Worm (Caenorhabditis elegans) whole organism, L4 larva: ENCODE results near the gene W02A2.12.

ENCODE experiments used
- T20F7.1 ChIP-seq: fragments of 200-800 bp; sonication (Bioruptor generic); optimal IDR thresholded peaks from 2 replicates; lab custom pipeline; 2018; ENCODE audit warnings: mild to moderate bottlenecking, missing genetic modification characterization, missing compliant biosample characterization
- T26A8.4 ChIP-seq: fragments of 200-800 bp; sonication (Bioruptor generic); IDR thresholded peaks from 2 replicates; pipeline ENCODE4 v1.3.6; 2022; ENCODE audit warnings: missing genetic modification characterization, missing compliant biosample characterization
- Y75B8A.6 ChIP-seq: fragments of 200-800 bp; sonication (Bioruptor generic); IDR thresholded peaks from 2 replicates; pipeline ENCODE4 v1.3.6; 2022; ENCODE audit warnings: missing genetic modification reagents, missing genetic modification characterization, missing compliant biosample characterization
- ceh-20 ChIP-seq: fragments of 200-800 bp; sonication (Bioruptor generic); IDR thresholded peaks from 2 replicates; pipeline ENCODE4 v1.3.6; 2022; ENCODE audit warnings: missing genetic modification reagents, missing genetic modification characterization, missing compliant biosample characterization
- ceh-32 ChIP-seq: sonication (generic microtip); optimal IDR thresholded peaks from 2 replicates; lab custom pipeline; 2016; ENCODE audit warnings: mild to moderate bottlenecking, missing genetic modification characterization, missing compliant biosample characterization; ENCODE audit not compliant: poor library complexity
- ceh-82 ChIP-seq: sonication (generic microtip); optimal IDR thresholded peaks from 2 replicates; lab custom pipeline; 2017; ENCODE audit warnings: missing biosample characterization, missing genetic modification characterization
- ces-1 ChIP-seq: fragments of 150-350 bp; sonication (generic microtip); optimal IDR thresholded peaks from 4 replicates; lab custom pipeline; 2014; ENCODE audit warnings: missing biosample characterization, missing genetic modification reagents, missing genetic modification characterization
- ctbp-1 ChIP-seq: fragments of 200-800 bp; sonication (Bioruptor generic); IDR thresholded peaks from 2 replicates; pipeline ENCODE4 v1.3.6; 2022; ENCODE audit warnings: missing genetic modification reagents, missing genetic modification characterization, missing compliant biosample characterization
- daf-16 ChIP-seq, 3 experiments: sonication (generic microtip); optimal IDR thresholded peaks; 2 replicates each; lab custom pipeline; 2016 to 2017; ENCODE audit warnings: missing genetic modification characterization in 3 of 3, missing genetic modification reagents in 3 of 3, mild to moderate bottlenecking in 2 of 3, missing compliant biosample characterization in 2 of 3, missing biosample characterization in 1 of 3, moderate library complexity in 1 of 3
- daf-8 ChIP-seq: fragments of 200-800 bp; sonication (Bioruptor generic); IDR thresholded peaks from 2 replicates; pipeline ENCODE4 v1.3.6; 2022; ENCODE audit warnings: missing genetic modification characterization, missing compliant biosample characterization
- dmd-8 ChIP-seq: fragments of 200-800 bp; sonication (Bioruptor generic); IDR thresholded peaks from 2 replicates; pipeline ENCODE4 v1.3.6; 2022; ENCODE audit warnings: missing genetic modification characterization, missing compliant biosample characterization
- dmd-9 ChIP-seq: fragments of 200-800 bp; sonication (Bioruptor generic); IDR thresholded peaks from 2 replicates; pipeline ENCODE4 v1.3.6; 2022; ENCODE audit warnings: missing genetic modification reagents, missing genetic modification characterization, missing compliant biosample characterization
- egl-27 ChIP-seq: sonication (generic microtip); optimal IDR thresholded peaks from 3 replicates; lab custom pipeline; 2017; ENCODE audit warnings: missing biosample characterization, missing genetic modification reagents, missing genetic modification characterization
- egl-43 ChIP-seq: fragments of 200-800 bp; sonication (Bioruptor generic); IDR thresholded peaks from 2 replicates; pipeline ENCODE4 v1.3.6; 2022; ENCODE audit warnings: missing genetic modification reagents, missing genetic modification characterization, missing compliant biosample characterization
- hif-1 ChIP-seq, 2 experiments: sonication (generic microtip); optimal IDR thresholded peaks; 2 replicates each; lab custom pipeline; 2016 to 2017; ENCODE audit warnings: missing compliant biosample characterization in 2 of 2, missing genetic modification characterization in 2 of 2, missing genetic modification reagents in 2 of 2, missing genotype in 2 of 2, mild to moderate bottlenecking in 1 of 2
- hmg-1.1 ChIP-seq: fragments of 200-800 bp; sonication (Bioruptor generic); IDR thresholded peaks from 2 replicates; pipeline ENCODE4 v1.3.6; 2022; ENCODE audit warnings: missing genetic modification reagents, missing genetic modification characterization, missing compliant biosample characterization
- jun-1 ChIP-seq: fragments of 150-350 bp; optimal IDR thresholded peaks from 2 replicates; lab custom pipeline; 2014; ENCODE audit warnings: missing biosample characterization, missing genetic modification reagents, missing genetic modification characterization
- lim-7 ChIP-seq: fragments of 200-800 bp; sonication (Bioruptor generic); IDR thresholded peaks from 2 replicates; pipeline ENCODE4 v1.3.6; 2022; ENCODE audit warnings: missing genetic modification characterization, missing compliant biosample characterization
- lin-1 ChIP-seq: fragments of 200-800 bp; sonication (Bioruptor generic); IDR thresholded peaks from 2 replicates; pipeline ENCODE4 v1.3.6; 2022; ENCODE audit warnings: missing genetic modification reagents, missing genetic modification characterization, missing compliant biosample characterization
- lin-38 ChIP-seq: fragments of 200-800 bp; sonication (Bioruptor generic); IDR thresholded peaks from 2 replicates; pipeline ENCODE4 v1.3.6; 2022; ENCODE audit warnings: missing genetic modification reagents, missing genetic modification characterization, missing compliant biosample characterization
- lin-39 ChIP-seq: fragments of 150-350 bp; optimal IDR thresholded peaks from 2 replicates; lab custom pipeline; 2014; ENCODE audit warnings: missing biosample characterization, missing genetic modification reagents, missing genetic modification characterization
- mdt-29 ChIP-seq: fragments of 200-800 bp; sonication (Bioruptor generic); IDR thresholded peaks from 2 replicates; pipeline ENCODE4 v1.3.6; 2022; ENCODE audit warnings: missing genetic modification reagents, missing genetic modification characterization, missing compliant biosample characterization
- mxl-2 ChIP-seq: fragments of 200-800 bp; sonication (Bioruptor generic); conservative IDR thresholded peaks from 2 replicates; pipeline ENCODE4 v1.3.6; 2022; ENCODE audit warnings: missing genetic modification reagents, missing genetic modification characterization, missing compliant biosample characterization
- mxl-3 ChIP-seq: fragments of 200-800 bp; sonication (Bioruptor generic); optimal IDR thresholded peaks from 2 replicates; lab custom pipeline; 2018; ENCODE audit warnings: mild to moderate bottlenecking, missing genetic modification characterization, missing compliant biosample characterization
- nhr-10 ChIP-seq: fragments of 150-350 bp; optimal IDR thresholded peaks from 2 replicates; lab custom pipeline; 2014; ENCODE audit warnings: missing biosample characterization, missing genetic modification characterization
- nhr-11 ChIP-seq: fragments of 150-350 bp; optimal IDR thresholded peaks from 2 replicates; lab custom pipeline; 2014; ENCODE audit warnings: missing biosample characterization, missing genetic modification characterization
- nhr-111 ChIP-seq: fragments of 200-800 bp; sonication (Bioruptor generic); optimal IDR thresholded peaks from 2 replicates; lab custom pipeline; 2018; ENCODE audit warnings: mild to moderate bottlenecking, missing genetic modification characterization, missing compliant biosample characterization
- nhr-237 ChIP-seq: sonication (generic microtip); optimal IDR thresholded peaks from 2 replicates; lab custom pipeline; 2017; ENCODE audit warnings: missing biosample characterization, missing genetic modification characterization
- nhr-28 ChIP-seq: fragments of 150-350 bp; optimal IDR thresholded peaks from 2 replicates; lab custom pipeline; 2014; ENCODE audit warnings: missing biosample characterization, missing genetic modification characterization
- nhr-41 ChIP-seq: fragments of 200-800 bp; sonication (Bioruptor generic); IDR thresholded peaks from 2 replicates; pipeline ENCODE4 v1.3.6; 2022; ENCODE audit warnings: missing genetic modification reagents, missing genetic modification characterization, missing compliant biosample characterization
- nhr-42 ChIP-seq: fragments of 200-800 bp; sonication (Bioruptor generic); IDR thresholded peaks from 2 replicates; pipeline ENCODE4 v1.3.6; 2022; ENCODE audit warnings: missing genetic modification characterization, missing compliant biosample characterization
- nhr-48 ChIP-seq: sonication (generic microtip); optimal IDR thresholded peaks from 2 replicates; lab custom pipeline; 2016; ENCODE audit warnings: mild to moderate bottlenecking, missing genetic modification characterization, missing compliant biosample characterization
- nhr-76 ChIP-seq: fragments of 150-350 bp; optimal IDR thresholded peaks from 2 replicates; lab custom pipeline; 2014; ENCODE audit warnings: missing biosample characterization, missing genetic modification characterization
- pha-4 ChIP-seq, 2 experiments: fragments of 150-350 bp in 1 of 2; fragments of 200-800 bp in 1 of 2; sonication (Bioruptor generic) in 1 of 2; IDR thresholded peaks in 1 of 2; optimal IDR thresholded peaks in 1 of 2; 2 replicates each; pipeline versions ENCODE4 v1.3.6 to Lab custom; 2014 to 2022; ENCODE audit warnings: missing genetic modification characterization in 2 of 2, missing genetic modification reagents in 2 of 2, missing biosample characterization in 1 of 2, missing compliant biosample characterization in 1 of 2
- php-3 ChIP-seq: fragments of 200-800 bp; sonication (Bioruptor generic); IDR thresholded peaks from 2 replicates; pipeline ENCODE4 v1.3.6; 2022; ENCODE audit warnings: missing genetic modification reagents, missing genetic modification characterization, missing compliant biosample characterization
- saeg-2 ChIP-seq: fragments of 200-800 bp; sonication (Bioruptor generic); IDR thresholded peaks from 2 replicates; pipeline ENCODE4 v1.3.6; 2022; ENCODE audit warnings: missing genetic modification reagents, missing genetic modification characterization, missing compliant biosample characterization
- set-16 ChIP-seq: fragments of 200-800 bp; sonication (Bioruptor generic); IDR thresholded peaks from 2 replicates; pipeline ENCODE4 v1.3.6; 2022; ENCODE audit warnings: missing genetic modification reagents, missing genetic modification characterization, missing compliant biosample characterization
- snpc-1.2 ChIP-seq: fragments of 200-800 bp; sonication (Bioruptor generic); IDR thresholded peaks from 2 replicates; pipeline ENCODE4 v1.3.6; 2022; ENCODE audit warnings: missing genetic modification reagents, missing genetic modification characterization, missing compliant biosample characterization
- snpc-4 ChIP-seq: fragments of 150-350 bp; optimal IDR thresholded peaks from 2 replicates; lab custom pipeline; 2014; ENCODE audit warnings: missing biosample characterization, missing genetic modification characterization
- spr-1 ChIP-seq: sonication (generic microtip); optimal IDR thresholded peaks from 2 replicates; lab custom pipeline; 2016; ENCODE audit warnings: mild to moderate bottlenecking, missing genetic modification characterization, missing compliant biosample characterization
- spr-3 ChIP-seq: fragments of 200-800 bp; sonication (Bioruptor generic); optimal IDR thresholded peaks from 2 replicates; lab custom pipeline; 2018; ENCODE audit warnings: mild to moderate bottlenecking, missing genetic modification characterization, missing compliant biosample characterization
- unc-130 ChIP-seq: sonication (generic microtip); optimal IDR thresholded peaks from 2 replicates; lab custom pipeline; 2016; ENCODE audit warnings: missing genetic modification reagents, missing genetic modification characterization, missing compliant biosample characterization
- unc-39 ChIP-seq: sonication (generic microtip); optimal IDR thresholded peaks from 2 replicates; lab custom pipeline; 2017; ENCODE audit warnings: missing biosample characterization, missing genetic modification characterization
- zag-1 ChIP-seq: fragments of 150-350 bp; optimal IDR thresholded peaks from 2 replicates; lab custom pipeline; 2014; ENCODE audit warnings: missing biosample characterization, missing genetic modification characterization
- zfp-3 ChIP-seq: fragments of 200-800 bp; sonication (Bioruptor generic); conservative IDR thresholded peaks from 2 replicates; pipeline ENCODE4 v1.3.6; 2022; ENCODE audit warnings: missing genetic modification reagents, missing genetic modification characterization, missing compliant biosample characterization
- zip-2 ChIP-seq: fragments of 150-350 bp; optimal IDR thresholded peaks from 2 replicates; lab custom pipeline; 2014; ENCODE audit warnings: missing biosample characterization, missing genetic modification characterization

The W02A2.12 gene

DNA sequence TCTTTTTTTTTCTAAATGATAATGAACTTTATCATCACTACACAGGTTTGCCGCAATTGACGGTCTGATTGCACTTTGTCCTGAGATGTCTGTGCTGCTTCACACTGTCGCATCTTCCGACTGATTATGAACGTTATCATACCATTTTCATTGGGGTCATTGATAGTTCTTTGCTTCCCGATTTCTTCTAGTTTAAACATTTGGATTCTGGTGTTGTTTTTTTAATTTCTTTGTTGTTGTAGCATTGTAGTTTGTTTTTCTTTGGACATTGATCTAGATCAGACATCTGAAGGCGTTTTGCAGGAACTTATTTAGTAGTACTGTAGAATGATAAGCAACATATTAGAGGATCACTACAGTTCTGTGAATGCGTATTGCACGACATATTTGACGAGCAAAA is 29.9 kb downstream of the W02A2.12 start (continued):
- TF ChIP-seq Y75B8A.6: 0 out of 2 replicates have a peak, but pooled peaks have one; percentile 12
- peak; percentile 1 for TF ChIP-seq spr-1
- TF ChIP-seq ceh-20 (GFP tag; lab: Robert Waterston, UW): peak; percentile 43; the same call in 1 of the 2 replicates
- peak; percentile 99 for TF ChIP-seq nhr-28
- no peak for TF ChIP-seq set-16 (GFP tag; lab: Robert Waterston, UW)
- TF ChIP-seq zfp-3 (GFP tag; lab: Robert Waterston, UW): peak; percentile 91; the same call in 1 of the 2 replicates
- no peak for TF ChIP-seq ceh-32 (tag; lab: Kevin White, UChicago)
- TF ChIP-seq lin-1: peak; percentile 43; the same call in 1 of the 2 replicates
- TF ChIP-seq, all 104 proteins: peak for 44

DNA sequence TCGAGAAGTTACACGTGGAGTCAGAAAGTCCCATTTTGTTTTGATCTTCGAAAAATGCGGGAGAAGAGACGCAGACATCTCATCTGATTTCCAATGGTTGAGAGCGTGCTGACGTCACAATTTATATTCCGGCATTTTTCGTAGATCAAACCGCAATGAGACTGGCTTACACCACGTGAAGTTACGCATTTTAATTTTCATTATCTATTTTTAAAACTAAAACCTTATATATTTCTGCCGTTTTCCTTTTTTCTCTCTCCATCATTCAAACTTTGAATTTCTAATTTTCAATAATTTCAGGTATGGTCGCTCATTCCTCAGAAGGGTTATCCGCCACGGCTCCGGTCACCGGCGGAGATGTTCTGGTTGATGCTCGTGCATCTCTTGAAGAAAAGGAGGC is 33.3 kb downstream of the W02A2.12 start, which contains the start of gene fat-1:
fat-1 (plus strand) TSS at position 301 of the 400 bp plus-strand sequence.
- TF ChIP-seq spr-3 (no peak), lin-38 (0 out of 2 replicates have a peak, but pooled peaks have one; percentile 6), nhr-48 (no peak)
- TF ChIP-seq, all 104 proteins: peak for 1

DNA sequence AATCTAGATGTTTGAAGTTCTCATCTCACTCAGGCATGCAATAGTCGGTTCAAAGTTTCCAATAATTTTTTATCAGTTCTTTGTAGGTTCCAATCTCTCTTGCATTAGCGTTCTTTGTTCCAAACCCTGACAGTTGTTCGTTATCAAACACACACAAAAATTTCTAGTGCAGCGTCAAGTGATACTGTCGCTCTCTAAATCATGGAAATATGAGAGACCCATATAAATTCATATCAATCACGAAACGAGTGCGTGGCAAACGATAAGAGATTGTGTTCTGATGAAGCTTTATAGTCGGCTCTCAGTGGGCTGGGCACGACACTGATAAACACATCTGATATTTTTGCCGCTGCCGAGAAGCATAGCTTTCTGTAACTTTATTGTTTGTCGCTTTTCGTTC is 34.5 kb downstream of the W02A2.12 start:
- TF ChIP-seq unc-130: no peak
- no peak for TF ChIP-seq dmd-8
- peak in 1 of 2 experiments; percentile 24 for TF ChIP-seq daf-16 (GFP tag; optimal IDR thresholded peaks at IDR 0.05; lab: Kevin White, UChicago)
- peak; percentile 81 for TF ChIP-seq daf-16 (tag; optimal IDR thresholded peaks at IDR 0.05; lab: Kevin White, UChicago)
- TF ChIP-seq T20F7.1 (GFP tag; lab: Kevin White, UChicago): peak; percentile 10
- no peak for TF ChIP-seq daf-8 (GFP tag; lab: Robert Waterston, UW)
- TF ChIP-seq lin-38: no peak
- TF ChIP-seq unc-39 (tag; lab: Kevin White, UChicago): no peak
- TF ChIP-seq lin-39 (tag; lab: Kevin White, UChicago): no peak
- no peak for TF ChIP-seq nhr-42 (GFP tag; lab: Robert Waterston, UW)
- TF ChIP-seq hmg-1.1 (GFP tag; lab: Robert Waterston, UW): no peak
- TF ChIP-seq jun-1 (tag; lab: Kevin White, UChicago): no peak
- TF ChIP-seq zag-1 (tag; lab: Kevin White, UChicago): no peak
- no peak for TF ChIP-seq egl-27 (tag; lab: Kevin White, UChicago)
- TF ChIP-seq lim-7: no peak
- TF ChIP-seq php-3 (GFP tag; lab: Robert Waterston, UW): peak; percentile 97
- TF ChIP-seq ceh-82 (tag; lab: Kevin White, UChicago): no peak
- peak; percentile 45; the same call in 1 of the 2 replicates for TF ChIP-seq mdt-29
- no peak for TF ChIP-seq nhr-11 (tag; lab: Kevin White, UChicago)
- no peak for TF ChIP-seq T26A8.4 (GFP tag; lab: Robert Waterston, UW)
- TF ChIP-seq spr-1: no peak
- no peak for TF ChIP-seq zfp-3 (GFP tag; lab: Robert Waterston, UW)
- peak; percentile 85 for TF ChIP-seq ceh-20 (GFP tag; lab: Robert Waterston, UW)
- no peak for TF ChIP-seq hif-1 (tag; optimal IDR thresholded peaks at IDR 0.05; lab: Kevin White, UChicago)
- peak; percentile 7; the same call in 1 of the 2 replicates for TF ChIP-seq pha-4 (GFP tag; IDR thresholded peaks at IDR 0.05; lab: Robert Waterston, UW)
- TF ChIP-seq pha-4 (tag; optimal IDR thresholded peaks at IDR 0.05; lab: Kevin White, UChicago): no peak
- TF ChIP-seq mxl-3 (GFP tag; lab: Kevin White, UChicago): peak; percentile 40
- 0 out of 2 replicates have a peak, but pooled peaks have one; percentile 32 for TF ChIP-seq mxl-2 (GFP tag; lab: Robert Waterston, UW)
- no peak for TF ChIP-seq nhr-41 (GFP tag; lab: Robert Waterston, UW)
- no peak for TF ChIP-seq nhr-111
- TF ChIP-seq saeg-2 (GFP tag; lab: Robert Waterston, UW): no peak
- no peak for TF ChIP-seq nhr-76 (tag; lab: Kevin White, UChicago)
- no peak for TF ChIP-seq ces-1 (GFP tag; lab: Kevin White, UChicago)
- TF ChIP-seq snpc-4 (tag; lab: Kevin White, UChicago): no peak
- TF ChIP-seq nhr-28: peak; percentile 99
- TF ChIP-seq snpc-1.2 (GFP tag; lab: Robert Waterston, UW): no peak
- TF ChIP-seq ctbp-1 (GFP tag; lab: Robert Waterston, UW): no peak
- TF ChIP-seq egl-43 (GFP tag; lab: Robert Waterston, UW): no peak
- TF ChIP-seq nhr-10 (tag; lab: Kevin White, UChicago): peak; percentile 31
- no peak for TF ChIP-seq zip-2 (tag; lab: Kevin White, UChicago)
- TF ChIP-seq set-16 (GFP tag; lab: Robert Waterston, UW): no peak
- TF ChIP-seq dmd-9 (GFP tag; lab: Robert Waterston, UW): no peak
- TF ChIP-seq nhr-237 (tag; lab: Kevin White, UChicago): no peak
